Worm (Caenorhabditis elegans) whole organism, L4/young adult: ENCODE measurements around the gene rbg-1.

Source experiments
- W03F9.2 ChIP-seq: fragments of 150-350 bp; optimal IDR thresholded peaks from 2 replicates; lab custom pipeline; 2014; ENCODE audit warnings: missing biosample characterization, missing genetic modification characterization
- dao-5 ChIP-seq: sonication (generic microtip); optimal IDR thresholded peaks from 2 replicates; lab custom pipeline; 2016; ENCODE audit warnings: missing genotype, missing genetic modification characterization, moderate library complexity, missing compliant biosample characterization

DNA sequence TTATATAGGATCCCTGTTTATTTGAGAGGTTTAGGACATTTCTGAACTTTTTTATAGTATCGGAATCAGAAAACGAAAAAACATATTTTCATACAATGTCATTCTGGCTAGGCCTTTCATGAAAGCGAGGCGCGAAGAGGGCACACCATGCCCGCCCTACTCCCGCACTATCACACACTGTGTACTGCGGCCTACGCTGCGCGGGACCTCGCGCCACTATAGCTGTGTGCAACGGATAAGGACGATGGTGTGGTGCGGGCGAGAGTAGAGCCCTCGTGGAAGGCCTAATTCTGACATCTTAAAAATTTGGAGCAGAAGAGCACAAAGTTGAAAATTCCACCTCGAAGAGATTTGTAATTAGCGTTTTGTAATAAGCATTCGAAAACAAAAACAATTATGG is 27.6 kb downstream of the rbg-1 start:
- TF ChIP-seq dao-5 (tag; lab: Kevin White, UChicago) (no peak), W03F9.2 (tag; lab: Kevin White, UChicago) (no peak)
